Worm (Caenorhabditis elegans): ENCODE measurements around the gene glb-27.

glb-27 gene

DNA sequence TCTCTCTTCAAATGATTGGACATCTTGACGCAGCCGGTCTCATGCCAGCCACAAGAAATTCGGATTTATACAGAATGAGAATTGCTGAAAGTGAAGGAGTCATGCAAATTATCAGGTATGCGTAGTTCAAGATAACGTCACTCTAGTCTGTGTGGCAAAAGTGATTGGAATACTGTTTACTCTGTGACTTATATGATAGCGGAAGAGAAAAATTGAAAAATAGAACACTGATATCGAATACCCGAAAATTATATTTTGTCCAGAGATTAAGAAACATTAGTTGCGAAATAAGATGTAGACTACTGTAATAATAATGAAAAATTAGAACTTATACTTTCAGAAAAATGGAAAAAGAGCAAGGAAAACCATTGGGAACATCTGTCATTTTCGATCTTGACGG is 40.5 kb downstream of the glb-27 start:
- TF ChIP-seq hmg-4 (GFP tag; optimal IDR thresholded peaks at IDR 0.05) (no peak), F13C5.2 (tag; optimal IDR thresholded peaks at IDR 0.05) (no peak), sea-1 (GFP tag; conservative IDR thresholded peaks at IDR 0.05) (no peak), aly-1 (tag; optimal IDR thresholded peaks at IDR 0.05) (no peak), tbx-11 (GFP tag; IDR thresholded peaks at IDR 0.05) (no peak), ceh-36 (tag; optimal IDR thresholded peaks at IDR 0.05) (no peak), tra-4 (tag; optimal IDR thresholded peaks at IDR 0.05) (no peak), ets-7 (tag; optimal IDR thresholded peaks at IDR 0.05) (no peak), scrt-1 (GFP tag; IDR thresholded peaks at IDR 0.05) (no peak), pes-1 (GFP tag; IDR thresholded peaks at IDR 0.05) (no peak), ceh-13 (GFP tag; optimal IDR thresholded peaks at IDR 0.05) (no peak), B0310.2 (tag; optimal IDR thresholded peaks at IDR 0.05) (no peak), hmbx-1 (tag; optimal IDR thresholded peaks at IDR 0.05) (no peak), hnd-1 (tag; optimal IDR thresholded peaks at IDR 0.05) (no peak), flt-1 (GFP tag; IDR thresholded peaks at IDR 0.05) (no peak), tbx-37 (GFP tag; conservative IDR thresholded peaks at IDR 0.05) (no peak), ama-1 (optimal IDR thresholded peaks at IDR 0.05) (no peak)

DNA sequence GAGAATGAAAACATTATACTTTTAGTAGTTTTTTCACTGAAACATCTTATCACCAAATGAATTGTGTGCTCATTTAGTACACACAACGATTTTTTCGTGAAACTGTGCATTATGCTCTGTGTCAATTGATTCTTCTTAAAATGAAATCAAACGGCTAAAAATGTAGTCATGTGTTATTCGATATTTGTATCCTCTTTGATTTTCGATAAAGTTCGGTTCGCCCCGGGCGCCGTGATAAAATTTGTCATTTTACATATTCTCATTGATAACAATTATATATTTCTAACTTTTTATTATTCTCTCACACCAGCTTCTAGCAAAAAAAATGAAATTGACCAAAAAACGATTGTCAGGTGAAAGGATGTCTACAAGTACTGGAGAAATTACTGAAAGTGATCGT is 41.3 kb downstream of the glb-27 start, which contains the start of gene ctg-2:
ctg-2 (plus strand) TSS at position 326 of the 400 bp plus-strand sequence.
- TF ChIP-seq flt-1 (GFP tag; IDR thresholded peaks at IDR 0.05) (no peak), ceh-13 (GFP tag; optimal IDR thresholded peaks at IDR 0.05) (no peak), hmbx-1 (tag; optimal IDR thresholded peaks at IDR 0.05) (no peak), tbx-11 (GFP tag; IDR thresholded peaks at IDR 0.05) (no peak), hmg-4 (GFP tag; optimal IDR thresholded peaks at IDR 0.05) (no peak), tbx-37 (GFP tag; conservative IDR thresholded peaks at IDR 0.05) (no peak), tra-4 (tag; optimal IDR thresholded peaks at IDR 0.05) (no peak), ets-7 (tag; optimal IDR thresholded peaks at IDR 0.05) (no peak), ceh-36 (tag; optimal IDR thresholded peaks at IDR 0.05) (no peak)

DNA sequence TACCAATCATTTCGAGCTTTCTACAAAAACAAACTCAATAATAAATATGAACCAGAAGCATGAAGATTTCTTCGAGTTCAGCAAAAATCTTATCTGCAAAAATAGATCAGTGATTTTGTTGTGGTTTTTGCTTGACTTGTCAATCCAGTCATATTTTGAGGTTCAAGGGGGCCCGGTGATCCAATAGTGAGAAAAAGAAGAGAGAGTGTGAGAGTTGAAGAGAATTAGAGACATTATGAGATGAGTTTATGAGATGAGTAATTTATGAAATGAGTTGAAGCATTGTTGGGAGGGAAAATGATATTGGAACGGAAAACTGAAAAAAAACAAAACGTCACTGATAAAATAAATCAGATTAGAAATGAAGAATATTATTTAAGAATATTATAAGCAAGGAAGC is 47.1 kb downstream of the glb-27 start, which contains the start of gene T13H5.1:
T13H5.1 (minus strand) TSS at position 101 of the 400 bp plus-strand sequence.
- TF ChIP-seq ceh-13 (GFP tag; optimal IDR thresholded peaks at IDR 0.05) (no peak), F13C5.2 (tag; optimal IDR thresholded peaks at IDR 0.05) (no peak), ceh-36 (tag; optimal IDR thresholded peaks at IDR 0.05) (no peak), aly-1 (tag; optimal IDR thresholded peaks at IDR 0.05) (no peak), hnd-1 (tag; optimal IDR thresholded peaks at IDR 0.05) (no peak), tbx-11 (GFP tag; IDR thresholded peaks at IDR 0.05) (no peak), B0310.2 (tag; optimal IDR thresholded peaks at IDR 0.05) (no peak), hmbx-1 (tag; optimal IDR thresholded peaks at IDR 0.05) (no peak), flt-1 (GFP tag; IDR thresholded peaks at IDR 0.05) (no peak), ets-7 (tag; optimal IDR thresholded peaks at IDR 0.05) (no peak), pes-1 (GFP tag; IDR thresholded peaks at IDR 0.05) (no peak), sea-1 (GFP tag; conservative IDR thresholded peaks at IDR 0.05) (no peak), hmg-4 (GFP tag; optimal IDR thresholded peaks at IDR 0.05) (no peak), tra-4 (tag; optimal IDR thresholded peaks at IDR 0.05) (no peak), scrt-1 (GFP tag; IDR thresholded peaks at IDR 0.05) (no peak), ama-1 (optimal IDR thresholded peaks at IDR 0.05) (no peak), tbx-37 (GFP tag; conservative IDR thresholded peaks at IDR 0.05) (no peak)

DNA sequence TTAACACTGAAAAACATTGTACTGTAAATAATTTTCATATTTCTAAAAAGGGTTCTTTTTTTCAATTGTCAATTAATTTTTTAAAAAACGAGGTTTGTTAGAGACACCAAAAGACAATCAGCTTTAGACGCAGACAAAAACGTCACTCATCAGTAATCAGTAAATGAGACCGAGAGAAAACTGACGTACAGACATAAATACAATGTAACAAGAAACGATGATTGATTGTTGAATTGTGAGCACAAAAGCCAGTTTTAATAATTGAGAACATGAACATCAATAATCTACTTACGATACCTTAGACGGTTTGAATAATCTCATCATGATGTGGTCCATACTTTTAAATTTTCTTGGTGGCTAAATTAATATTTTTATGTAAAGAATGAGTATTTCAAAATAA is 49.3 kb downstream of the glb-27 start:
- TF ChIP-seq hnd-1 (tag; optimal IDR thresholded peaks at IDR 0.05) (no peak), F13C5.2 (tag; optimal IDR thresholded peaks at IDR 0.05) (no peak), tbx-11 (GFP tag; IDR thresholded peaks at IDR 0.05) (no peak), ceh-36 (tag; optimal IDR thresholded peaks at IDR 0.05) (no peak), B0310.2 (tag; optimal IDR thresholded peaks at IDR 0.05) (no peak)

DNA sequence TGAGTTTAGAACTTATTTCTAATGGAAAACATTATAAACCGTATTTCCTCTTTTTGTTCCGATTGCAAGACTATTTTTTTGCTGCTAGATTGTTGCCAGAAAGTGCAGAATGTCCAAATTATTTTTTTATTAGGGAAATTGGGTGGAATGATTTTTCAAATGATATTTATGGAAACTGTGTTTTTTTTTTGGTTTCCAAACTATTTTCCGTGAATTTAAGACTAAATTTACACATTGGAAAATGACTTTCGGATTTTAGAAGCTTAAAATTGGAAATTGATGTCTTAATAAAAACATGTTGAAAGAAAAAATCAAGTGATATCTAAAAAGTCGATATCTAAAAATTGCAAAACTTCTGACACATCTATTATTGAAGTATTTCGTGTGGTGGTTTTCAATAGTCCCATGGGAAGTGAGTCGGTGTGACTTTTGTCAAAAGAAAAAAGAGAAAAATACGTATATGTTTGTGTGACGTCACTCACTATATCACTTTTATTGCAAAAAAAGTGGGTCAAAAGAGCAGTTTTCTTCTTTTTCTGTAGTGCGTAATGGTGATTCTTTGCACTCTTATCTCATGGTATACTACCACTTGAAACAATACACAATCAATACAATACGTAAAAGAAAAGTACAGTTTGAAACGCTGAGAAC is 51.9 kb downstream of the glb-27 start:
- TF ChIP-seq hnd-1 (tag; optimal IDR thresholded peaks at IDR 0.05) (no peak), tbx-37 (GFP tag; conservative IDR thresholded peaks at IDR 0.05) (no peak), ets-7 (tag; optimal IDR thresholded peaks at IDR 0.05) (no peak), hmbx-1 (tag; optimal IDR thresholded peaks at IDR 0.05) (no peak), ama-1 (optimal IDR thresholded peaks at IDR 0.05) (no peak), scrt-1 (GFP tag; IDR thresholded peaks at IDR 0.05) (no peak), F13C5.2 (tag; optimal IDR thresholded peaks at IDR 0.05) (no peak), B0310.2 (tag; optimal IDR thresholded peaks at IDR 0.05) (no peak), ceh-13 (GFP tag; optimal IDR thresholded peaks at IDR 0.05) (no peak), ceh-36 (tag; optimal IDR thresholded peaks at IDR 0.05) (no peak), pes-1 (GFP tag; IDR thresholded peaks at IDR 0.05) (no peak)

DNA sequence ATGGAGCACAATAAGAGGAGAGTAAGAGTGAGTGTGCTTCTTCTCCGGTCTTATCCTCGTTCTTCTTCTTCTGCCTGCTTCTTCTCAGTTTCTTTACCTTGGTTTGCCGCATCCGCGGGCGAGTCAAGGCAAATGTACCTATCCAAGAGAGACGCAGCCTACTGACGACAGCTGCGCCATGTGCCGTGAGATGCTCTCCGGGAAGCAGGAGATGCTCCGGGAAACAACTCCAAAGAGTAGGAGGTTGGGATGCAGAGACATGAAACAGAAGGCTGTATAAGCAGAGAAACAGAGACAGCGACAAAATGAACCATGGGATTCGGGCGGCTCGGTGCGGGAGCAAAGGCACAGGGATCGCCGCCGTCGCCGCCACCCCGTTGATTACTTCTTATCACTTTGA is 57.0 kb downstream of the glb-27 start:
- no peak for TF ChIP-seq B0310.2 (tag; optimal IDR thresholded peaks at IDR 0.05)
- TF ChIP-seq tbx-11 (GFP tag; IDR thresholded peaks at IDR 0.05): no peak
- no peak for TF ChIP-seq ets-7 (tag; optimal IDR thresholded peaks at IDR 0.05)
- no peak for TF ChIP-seq hmg-4 (GFP tag; optimal IDR thresholded peaks at IDR 0.05)
- no peak for TF ChIP-seq ceh-13 (GFP tag; optimal IDR thresholded peaks at IDR 0.05)
- no peak for TF ChIP-seq ceh-36 (tag; optimal IDR thresholded peaks at IDR 0.05)
- TF ChIP-seq F13C5.2 (tag; optimal IDR thresholded peaks at IDR 0.05): no peak
- no peak for TF ChIP-seq scrt-1 (GFP tag; IDR thresholded peaks at IDR 0.05)
- no peak for TF ChIP-seq tbx-37 (GFP tag; conservative IDR thresholded peaks at IDR 0.05)
- no peak for TF ChIP-seq tra-4 (tag; optimal IDR thresholded peaks at IDR 0.05)

DNA sequence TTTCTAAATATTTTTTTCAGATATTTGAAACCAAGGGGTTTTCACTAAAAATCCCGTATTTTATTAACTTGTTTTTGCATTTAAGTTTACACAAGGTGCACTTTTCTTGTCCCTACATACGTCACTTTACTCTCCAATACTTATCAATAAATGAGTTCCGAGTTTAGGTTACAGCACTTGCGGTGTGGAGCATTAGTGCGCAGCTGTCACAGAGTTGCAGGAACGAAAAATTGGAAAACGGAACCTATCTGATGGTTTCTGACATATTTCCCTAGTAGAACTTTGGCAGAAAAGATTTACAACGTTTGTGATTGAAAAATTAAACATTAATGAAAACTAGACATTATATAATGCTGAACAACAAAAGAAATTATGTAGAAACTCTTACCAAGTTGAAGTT is 57.9 kb downstream of the glb-27 start:
- no peak for TF ChIP-seq hnd-1 (tag; optimal IDR thresholded peaks at IDR 0.05)
- TF ChIP-seq scrt-1 (GFP tag; IDR thresholded peaks at IDR 0.05): no peak
- no peak for TF ChIP-seq aly-1 (tag; optimal IDR thresholded peaks at IDR 0.05)

Measured in whole organism, early embryonic.